Worm (Caenorhabditis elegans): ENCODE data around the gene cyp-25A4.
A peak's percentile ranks its signal among the peaks of the same experiment; 100 is the strongest.

cyp-25A4 gene

ce11 chrIII:3803113-3803512, 48.8 kb downstream of the cyp-25A4 start:
- TF ChIP-seq W03F9.2 (tag; optimal IDR thresholded peaks at IDR 0.05) (no peak), him-1 (tag; optimal IDR thresholded peaks at IDR 0.05) (no peak), dao-5 (tag; optimal IDR thresholded peaks at IDR 0.05) (no peak)

- TF ChIP-seq dao-5 (tag; optimal IDR thresholded peaks at IDR 0.05) (no peak), him-1 (tag; optimal IDR thresholded peaks at IDR 0.05) (peak; percentile 94), W03F9.2 (tag; optimal IDR thresholded peaks at IDR 0.05) (peak; percentile 80)
Measured at ce11 chrIII:3801379-3801894, 50.4 kb downstream of the cyp-25A4 start.

ce11 chrIII:3800934-3801252, 51.0 kb downstream of the cyp-25A4 start:
- TF ChIP-seq him-1 (tag; optimal IDR thresholded peaks at IDR 0.05), result no peak

- TF ChIP-seq him-1 (tag; optimal IDR thresholded peaks at IDR 0.05), result no peak
- no peak for TF ChIP-seq dao-5 (tag; optimal IDR thresholded peaks at IDR 0.05)
- TF ChIP-seq W03F9.2 (tag; optimal IDR thresholded peaks at IDR 0.05), result no peak
Measured at ce11 chrIII:3800240-3800933, 51.5 kb downstream of the cyp-25A4 start, which contains the start of gene mtm-3. TSS of gene mtm-3 (minus strand) at chrIII:3800467.
